Worm (Caenorhabditis elegans): ENCODE measurements around the gene R09E10.8.

DNA sequence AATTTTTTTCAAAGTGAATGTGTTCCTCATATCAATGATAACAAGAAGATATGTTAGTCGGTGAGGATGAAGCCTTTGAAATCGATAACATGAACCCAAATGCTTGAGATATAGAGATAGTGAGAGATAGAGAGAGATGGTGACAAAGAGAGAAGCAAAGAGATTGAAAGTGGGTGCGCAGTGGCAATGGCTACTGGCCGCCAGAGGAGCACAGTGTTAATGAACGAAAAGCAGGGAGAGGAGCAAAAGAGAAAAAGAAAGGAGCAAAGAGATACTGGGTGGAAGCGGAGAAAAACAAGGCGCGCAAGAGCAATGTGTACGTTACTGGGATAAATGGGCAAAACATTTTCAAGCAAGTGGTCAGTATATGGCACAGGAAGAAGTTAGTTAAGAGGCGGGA is 34.4 kb upstream of the R09E10.8 start:
- no peak for TF ChIP-seq nfya-1 (tag; optimal IDR thresholded peaks at IDR 0.05; ENCODE audit: borderline replicate concordance, insufficient read depth)
- peak; percentile 47; the same call in 1 of the 2 replicates for TF ChIP-seq zfh-2 (GFP tag; conservative IDR thresholded peaks at IDR 0.05)

Measured in whole organism, young adult.